Worm (Caenorhabditis elegans): Measurements from ENCODE around the gene grd-12.

Gene grd-12

DNA sequence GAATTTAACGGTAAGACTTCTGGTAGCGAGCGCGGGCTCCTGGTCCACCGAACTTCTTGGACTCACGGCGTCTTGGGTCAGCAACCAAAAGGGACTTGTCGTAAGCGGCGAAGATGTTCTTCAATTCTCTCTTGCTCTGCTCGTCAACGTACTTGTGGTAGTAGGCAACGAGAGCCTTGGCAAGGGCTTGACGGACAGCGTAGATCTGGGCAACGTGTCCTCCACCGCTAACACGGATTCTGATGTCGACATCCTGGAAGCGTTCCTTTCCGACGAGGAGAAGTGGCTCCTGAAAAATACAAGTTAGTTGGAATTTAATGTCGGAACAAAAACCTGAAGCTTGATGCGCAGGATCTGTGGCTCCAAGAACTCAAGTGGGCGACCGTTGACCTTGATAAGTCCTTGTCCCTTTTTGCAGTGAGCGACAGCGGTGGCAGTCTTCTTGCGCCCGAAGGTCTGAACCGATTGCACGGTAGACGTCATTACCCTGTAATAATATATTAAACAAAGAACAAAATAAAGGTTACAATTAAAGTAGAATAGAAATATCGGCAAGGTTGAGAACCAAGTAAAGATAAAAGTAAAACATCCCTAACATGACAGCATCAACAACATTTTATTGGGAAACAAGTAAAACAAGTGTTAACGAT is 21.9 kb downstream of the grd-12 start, which contains the start of gene rps-16:
TSS of gene rps-16 (minus strand) at position 487 of the 650 bp plus-strand sequence.
- TF ChIP-seq pha-4 (GFP tag; IDR thresholded peaks at IDR 0.05), result peak; percentile 64; the same call in 1 of the 2 replicates
- no peak for TF ChIP-seq pha-4 (tag; optimal IDR thresholded peaks at IDR 0.05)
- TF ChIP-seq nhr-76 (tag; optimal IDR thresholded peaks at IDR 0.05), result no peak
- TF ChIP-seq duxl-1 (tag; optimal IDR thresholded peaks at IDR 0.05; ENCODE audit: poor library complexity), result no peak
- peak; percentile 54; the same call in 1 of the 2 replicates for TF ChIP-seq daf-19 (GFP tag; conservative IDR thresholded peaks at IDR 0.05)
- TF ChIP-seq snpc-4 (tag; optimal IDR thresholded peaks at IDR 0.05), result no peak
- TF ChIP-seq ZK546.5 (tag; optimal IDR thresholded peaks at IDR 0.05), result no peak
- TF ChIP-seq dmd-6 (GFP tag; IDR thresholded peaks at IDR 0.05), result no peak
- no peak for TF ChIP-seq D1046.2 (GFP tag; IDR thresholded peaks at IDR 0.05)
- no peak for TF ChIP-seq F26F4.8 (GFP tag; conservative IDR thresholded peaks at IDR 0.05)
- TF ChIP-seq saeg-2 (GFP tag; IDR thresholded peaks at IDR 0.05), result no peak
- peak; percentile 17 for TF ChIP-seq aly-2 (tag; optimal IDR thresholded peaks at IDR 0.05)
- TF ChIP-seq nhr-111 (GFP tag; optimal IDR thresholded peaks at IDR 0.05), result peak; percentile 89
- no peak for TF ChIP-seq tag-97 (GFP tag; IDR thresholded peaks at IDR 0.05)
- no peak for TF ChIP-seq mep-1 (tag; optimal IDR thresholded peaks at IDR 0.05)
- no peak for TF ChIP-seq nhr-6 (tag; optimal IDR thresholded peaks at IDR 0.05)
- TF ChIP-seq ztf-11 (tag; optimal IDR thresholded peaks at IDR 0.05), result no peak
- TF ChIP-seq ceh-44 (GFP tag; IDR thresholded peaks at IDR 0.05), result no peak
- TF ChIP-seq spr-1 (tag; optimal IDR thresholded peaks at IDR 0.05), result no peak
- TF ChIP-seq daf-12 (tag; optimal IDR thresholded peaks at IDR 0.05), result no peak
- no peak for TF ChIP-seq mdl-1 (tag; optimal IDR thresholded peaks at IDR 0.05)
- no peak for TF ChIP-seq nhr-237 (tag; optimal IDR thresholded peaks at IDR 0.05)
- peak; percentile 38 for TF ChIP-seq lin-13 (GFP tag; optimal IDR thresholded peaks at IDR 0.05)
- TF ChIP-seq fos-1 (tag; optimal IDR thresholded peaks at IDR 0.05), result no peak
- no peak for TF ChIP-seq rbr-2 (tag; optimal IDR thresholded peaks at IDR 0.05)
- no peak for TF ChIP-seq mxl-2 (GFP tag; conservative IDR thresholded peaks at IDR 0.05)
- peak; percentile 90 for TF ChIP-seq aha-1 (tag)
- TF ChIP-seq spr-3 (GFP tag; optimal IDR thresholded peaks at IDR 0.05), result no peak
- TF ChIP-seq nhr-102 (tag; optimal IDR thresholded peaks at IDR 0.05), result peak; percentile 1
- TF ChIP-seq nhr-10 (tag; optimal IDR thresholded peaks at IDR 0.05), result no peak
- no peak for TF ChIP-seq lin-1 (GFP tag; IDR thresholded peaks at IDR 0.05)
- TF ChIP-seq zip-2 (tag; optimal IDR thresholded peaks at IDR 0.05), result no peak
- no peak for TF ChIP-seq dpl-1 (GFP tag; optimal IDR thresholded peaks at IDR 0.05)
- TF ChIP-seq vab-7 (GFP tag; IDR thresholded peaks at IDR 0.05), result no peak
- no peak for TF ChIP-seq nhr-77 (tag; optimal IDR thresholded peaks at IDR 0.05)
- no peak for TF ChIP-seq cey-2 (tag; optimal IDR thresholded peaks at IDR 0.05; ENCODE audit: borderline replicate concordance, insufficient read depth)
- no peak for TF ChIP-seq lsy-2 (tag; optimal IDR thresholded peaks at IDR 0.05)
- TF ChIP-seq jun-1 (tag; optimal IDR thresholded peaks at IDR 0.05), result no peak
- no peak for TF ChIP-seq sdz-12 (GFP tag; optimal IDR thresholded peaks at IDR 0.05)
- TF ChIP-seq nhr-28 (tag; optimal IDR thresholded peaks at IDR 0.05), result no peak
- no peak for TF ChIP-seq pqm-1 (tag; optimal IDR thresholded peaks at IDR 0.05)
- TF ChIP-seq lin-15B (tag; optimal IDR thresholded peaks at IDR 0.05), result no peak
- no peak for TF ChIP-seq ces-1 (GFP tag; optimal IDR thresholded peaks at IDR 0.05)
- peak; percentile 65; the same call in 1 of the 2 replicates for TF ChIP-seq ctbp-1 (GFP tag; IDR thresholded peaks at IDR 0.05)
- no peak for TF ChIP-seq R02D3.7 (tag; optimal IDR thresholded peaks at IDR 0.05)
- no peak for TF ChIP-seq hlh-11 (tag; optimal IDR thresholded peaks at IDR 0.05)
- no peak for TF ChIP-seq nhr-41 (GFP tag; IDR thresholded peaks at IDR 0.05)
- no peak for TF ChIP-seq ceh-20 (GFP tag; IDR thresholded peaks at IDR 0.05)
- no peak for TF ChIP-seq F37D6.2 (tag; optimal IDR thresholded peaks at IDR 0.05)
- no peak for TF ChIP-seq ceh-28 (tag; optimal IDR thresholded peaks at IDR 0.05)
- TF ChIP-seq mdt-29 (GFP tag; IDR thresholded peaks at IDR 0.05), result peak; percentile 68; the same call in 1 of the 2 replicates
- no peak for TF ChIP-seq unc-39 (tag; optimal IDR thresholded peaks at IDR 0.05)
